Fruit fly (Drosophila melanogaster): ENCODE results near the gene HP1c.

DNA sequence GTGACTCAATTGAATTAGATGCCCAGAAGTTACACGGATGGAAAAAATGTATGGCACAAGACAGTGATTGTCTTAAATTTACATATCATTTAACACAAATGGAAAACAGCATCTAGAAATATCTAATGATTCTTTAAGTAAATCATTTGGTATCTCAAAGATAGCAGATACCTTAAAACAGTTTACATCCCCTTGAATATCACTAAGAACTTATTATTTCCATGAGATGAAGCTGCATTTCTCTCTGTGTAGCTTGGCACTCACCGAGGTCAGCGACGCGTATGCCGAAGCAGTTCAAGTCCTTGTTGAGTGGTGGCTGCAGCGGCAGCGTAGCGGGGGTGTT, 25.8 kb upstream of the HP1c start:
- TF ChIP-seq CG8478 (optimal IDR thresholded peaks at IDR 0.05) (no peak), CTCF (optimal IDR thresholded peaks at IDR 0.05) (no peak)

All from S2 (cell line).